Fruit fly (Drosophila melanogaster) whole organism: ENCODE results near the gene cpo.

ENCODE experiments used
- CG8478 ChIP-seq: fragments of >200 bp; optimal IDR thresholded peaks from 2 replicates; lab custom pipeline; 2018; ENCODE audit warnings: inconsistent platforms
- Dll ChIP-seq: fragments of >200 bp; optimal IDR thresholded peaks from 2 replicates; lab custom pipeline; 2017
- EcR ChIP-seq, 2 experiments: fragments of >200 bp; optimal IDR thresholded peaks; 2 replicates each; lab custom pipeline; 2017; ENCODE audit warnings: missing biosample characterization in 2 of 2, missing genetic modification characterization in 2 of 2, missing genetic modification reagents in 2 of 2
- pan ChIP-seq: fragments of >200 bp; optimal IDR thresholded peaks from 2 replicates; lab custom pipeline; 2017
- psq ChIP-seq: fragments of >200 bp; optimal IDR thresholded peaks from 2 replicates; lab custom pipeline; 2017
- usp ChIP-seq: fragments of >200 bp; optimal IDR thresholded peaks from 2 replicates; lab custom pipeline; 2017; ENCODE audit warnings: missing biosample characterization, missing genetic modification characterization, mixed read lengths

dm6 chr3R:18027307-18027706 lies 107.7 kb downstream of the cpo start:
- no peak for TF ChIP-seq psq
- no peak for TF ChIP-seq usp (GFP tag; lab: Kevin White, UChicago)
- no peak for TF ChIP-seq EcR (GFP tag; optimal IDR thresholded peaks at IDR 0.05; lab: Kevin White, UChicago)
- no peak for TF ChIP-seq pan (lab: Kevin White, UChicago)
- no peak for TF ChIP-seq Dll (lab: Kevin White, UChicago)
- TF ChIP-seq CG8478 (lab: Kevin White, UChicago) = no peak
